Worm (Caenorhabditis elegans): ENCODE measurements around the gene F26C11.1.

Gene F26C11.1

DNA sequence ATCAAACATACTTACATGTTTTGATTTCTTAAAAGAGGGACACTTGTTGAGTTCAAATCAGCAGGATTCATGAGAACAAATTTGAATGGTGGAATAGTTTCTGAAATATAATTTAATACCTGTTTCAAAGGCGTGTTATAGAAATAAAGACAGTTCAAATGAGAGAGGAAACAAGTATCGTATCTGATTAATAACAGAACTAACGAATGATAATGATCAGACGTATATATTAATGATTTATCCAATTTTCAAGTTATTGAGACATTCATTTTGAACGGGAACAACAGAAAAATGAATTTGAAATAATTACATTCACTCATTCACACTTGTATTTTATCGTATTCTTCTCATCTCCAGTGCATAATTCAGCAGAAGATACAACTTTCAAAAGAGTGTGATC lies 38.9 kb upstream of the F26C11.1 start, which contains the start of gene chil-4:
Gene chil-4, minus strand, starts transcription at position 101 of the 400 bp plus-strand sequence.
- TF ChIP-seq F22D6.2 (tag; optimal IDR thresholded peaks at IDR 0.05) = no peak
- no peak for TF ChIP-seq zim-3 (tag; optimal IDR thresholded peaks at IDR 0.05)
- no peak for TF ChIP-seq attf-5 (GFP tag; optimal IDR thresholded peaks at IDR 0.05)
- no peak for TF ChIP-seq hmg-20 (GFP tag; IDR thresholded peaks at IDR 0.05)
- TF ChIP-seq pha-4 (tag; optimal IDR thresholded peaks at IDR 0.05) = no peak
- no peak for TF ChIP-seq aptf-2 (GFP tag; conservative IDR thresholded peaks at IDR 0.05)

ce11 chrII:9857791-9858190 lies 36.7 kb upstream of the F26C11.1 start, which contains the start of gene chil-6:
Gene chil-6 (minus strand): TSS chrII:9857891.
- TF ChIP-seq hlh-26 (GFP tag; conservative IDR thresholded peaks at IDR 0.05) (no peak), ccch-3 (GFP tag; optimal IDR thresholded peaks at IDR 0.05) (no peak), F55B11.4 (tag; optimal IDR thresholded peaks at IDR 0.05; ENCODE audit: borderline replicate concordance, insufficient read depth) (no peak)

DNA sequence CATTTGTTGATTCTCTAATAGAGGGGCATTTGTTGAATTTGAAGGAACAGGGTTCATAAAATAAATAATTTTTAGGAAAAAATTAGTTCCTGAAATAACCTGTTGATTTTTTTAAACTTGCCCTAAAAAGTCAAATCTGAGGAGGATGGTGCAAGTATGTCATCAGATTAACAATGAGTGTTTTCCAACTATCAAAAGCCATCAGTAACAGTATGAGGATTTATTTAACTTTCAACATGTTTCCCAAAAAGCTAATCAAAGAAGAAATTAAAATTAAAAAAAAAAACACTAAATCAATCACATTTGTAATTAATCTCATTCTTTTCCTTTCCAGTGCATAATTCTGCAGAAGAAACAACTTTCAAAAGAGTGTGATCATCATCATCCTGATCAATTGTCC lies 35.0 kb upstream of the F26C11.1 start, which contains the start of gene chil-5:
Gene chil-5, minus strand, starts transcription at position 101 of the 400 bp plus-strand sequence.
- no peak for TF ChIP-seq zim-3 (tag; optimal IDR thresholded peaks at IDR 0.05)
- TF ChIP-seq aptf-3 (GFP tag; IDR thresholded peaks at IDR 0.05) = no peak
- TF ChIP-seq T07F8.4 (tag; optimal IDR thresholded peaks at IDR 0.05) = no peak
- TF ChIP-seq die-1 (tag; optimal IDR thresholded peaks at IDR 0.05) = no peak
- TF ChIP-seq madf-8 (GFP tag; conservative IDR thresholded peaks at IDR 0.05) = no peak
- no peak for TF ChIP-seq tbx-9 (tag; optimal IDR thresholded peaks at IDR 0.05; ENCODE audit: borderline replicate concordance)
- TF ChIP-seq rcor-1 (GFP tag; IDR thresholded peaks at IDR 0.05) = no peak
- TF ChIP-seq C06A6.2 (GFP tag; conservative IDR thresholded peaks at IDR 0.05) = no peak
- TF ChIP-seq mel-28 (tag; optimal IDR thresholded peaks at IDR 0.05; ENCODE audit: borderline replicate concordance) = no peak
- no peak for TF ChIP-seq zfh-2 (GFP tag; conservative IDR thresholded peaks at IDR 0.05)
- no peak for TF ChIP-seq fkh-3 (tag; optimal IDR thresholded peaks at IDR 0.05)
- TF ChIP-seq ets-4 (GFP tag; optimal IDR thresholded peaks at IDR 0.05) = no peak
- TF ChIP-seq nhr-120 (GFP tag; IDR thresholded peaks at IDR 0.05) = no peak
- TF ChIP-seq efl-1 (GFP tag; optimal IDR thresholded peaks at IDR 0.05) = no peak
- TF ChIP-seq F52B5.7 (tag; optimal IDR thresholded peaks at IDR 0.05) = no peak
- TF ChIP-seq F10E7.11 (tag; optimal IDR thresholded peaks at IDR 0.05) = no peak
- TF ChIP-seq mes-4 (tag; optimal IDR thresholded peaks at IDR 0.05) = no peak

DNA sequence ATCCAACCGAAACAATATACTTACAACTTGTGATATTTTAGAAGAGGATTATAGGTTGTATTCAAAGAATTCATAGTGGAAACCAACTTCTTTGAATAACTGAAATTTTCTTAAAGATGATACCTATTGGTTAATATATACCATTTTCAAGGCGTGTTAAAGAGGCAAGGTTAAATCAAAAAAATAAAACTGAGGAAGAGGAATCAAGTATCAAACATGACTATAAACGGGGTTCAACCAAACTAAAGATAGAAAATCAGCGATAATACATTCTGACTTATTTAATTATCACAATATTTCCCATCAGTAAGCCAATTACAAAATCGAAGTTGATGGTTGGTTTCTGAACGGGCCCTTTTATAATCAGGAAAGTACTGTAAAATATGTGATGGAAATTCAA lies 33.1 kb upstream of the F26C11.1 start, which contains the start of gene chil-3:
Gene chil-3, minus strand, starts transcription at position 101 of the 400 bp plus-strand sequence.
- TF ChIP-seq mes-4 (tag; optimal IDR thresholded peaks at IDR 0.05) (no peak), F52B5.7 (tag; optimal IDR thresholded peaks at IDR 0.05) (no peak), ets-4 (GFP tag; optimal IDR thresholded peaks at IDR 0.05) (no peak), hmg-20 (GFP tag; IDR thresholded peaks at IDR 0.05) (no peak), cebp-1 (GFP tag; IDR thresholded peaks at IDR 0.05) (no peak), cebp-1 (tag; optimal IDR thresholded peaks at IDR 0.05) (no peak), F57A8.1 (GFP tag; optimal IDR thresholded peaks at IDR 0.05) (no peak), mxl-1 (tag; optimal IDR thresholded peaks at IDR 0.05) (no peak), aptf-2 (GFP tag; conservative IDR thresholded peaks at IDR 0.05) (no peak), F23B12.7 (tag; optimal IDR thresholded peaks at IDR 0.05; ENCODE audit: insufficient read depth) (no peak), madf-6 (GFP tag; IDR thresholded peaks at IDR 0.05) (no peak), lin-35 (GFP tag; optimal IDR thresholded peaks at IDR 0.05) (no peak), akir-1 (GFP tag; optimal IDR thresholded peaks at IDR 0.05) (no peak), B0035.1 (tag; optimal IDR thresholded peaks at IDR 0.05) (no peak), lir-1 (GFP tag; conservative IDR thresholded peaks at IDR 0.05) (no peak), T26A5.8 (tag; optimal IDR thresholded peaks at IDR 0.05) (no peak), F39B2.1 (GFP tag; IDR thresholded peaks at IDR 0.05) (no peak)
